Worm (Caenorhabditis elegans) whole organism, L1 larva: ENCODE measurements around the gene inpp-1.

Experiments
- C04F5.9 ChIP-seq: sonication (generic microtip); optimal IDR thresholded peaks from 2 replicates; lab custom pipeline; 2016; ENCODE audit warnings: missing genetic modification characterization, missing compliant biosample characterization
- C16A3.4 ChIP-seq: fragments of 150-350 bp; optimal IDR thresholded peaks from 2 replicates; lab custom pipeline; 2014; ENCODE audit warnings: missing biosample characterization, missing genetic modification characterization
- ceh-63 ChIP-seq: fragments of 200-800 bp; sonication (Bioruptor generic); optimal IDR thresholded peaks from 2 replicates; lab custom pipeline; 2018; ENCODE audit warnings: mild to moderate bottlenecking, missing genetic modification characterization, missing compliant biosample characterization
- ceh-88 ChIP-seq: fragments of 200-800 bp; sonication (Bioruptor generic); IDR thresholded peaks from 2 replicates; pipeline ENCODE4 v1.3.6; 2022; ENCODE audit warnings: missing genetic modification characterization, missing compliant biosample characterization
- ceh-90 ChIP-seq: sonication (generic microtip); optimal IDR thresholded peaks from 2 replicates; lab custom pipeline; 2016; ENCODE audit warnings: missing genetic modification characterization, missing compliant biosample characterization
- ces-1 ChIP-seq: fragments of 150-350 bp; optimal IDR thresholded peaks from 2 replicates; lab custom pipeline; 2014; ENCODE audit warnings: missing biosample characterization, missing genetic modification reagents, missing genetic modification characterization
- dpl-1 ChIP-seq, 3 experiments: fragments of 150-350 bp in 2 of 3; sonication (generic microtip) in 1 of 3; optimal IDR thresholded peaks; 2 replicates each; lab custom pipeline; 2014 to 2017; ENCODE audit warnings: missing biosample characterization in 3 of 3, missing genetic modification characterization in 3 of 3, missing genetic modification reagents in 3 of 3
- dsc-1 ChIP-seq: sonication (generic microtip); optimal IDR thresholded peaks from 2 replicates; lab custom pipeline; 2016; ENCODE audit warnings: mild to moderate bottlenecking, missing genetic modification characterization, missing compliant biosample characterization
- efl-1 ChIP-seq, 4 experiments: fragments of 150-350 bp; optimal IDR thresholded peaks in 3 of 4; peaks in 1 of 4; 1 replicate in 1 of 4; 2 replicates in 3 of 4; lab custom pipeline; 2014; ENCODE audit warnings: missing biosample characterization in 2 of 4, missing genetic modification characterization in 2 of 4, missing genetic modification reagents in 2 of 4
- efl-3 ChIP-seq: fragments of 200-800 bp; sonication (Bioruptor generic); optimal IDR thresholded peaks from 2 replicates; lab custom pipeline; 2018; ENCODE audit warnings: mild to moderate bottlenecking, missing genetic modification characterization, missing compliant biosample characterization
- egl-27 ChIP-seq, 2 experiments: fragments of 150-350 bp in 1 of 2; sonication (generic microtip); optimal IDR thresholded peaks; 3 replicates each; lab custom pipeline; 2017 to 2018; ENCODE audit warnings: missing biosample characterization in 2 of 2, missing genetic modification characterization in 2 of 2, missing genetic modification reagents in 2 of 2
- elt-2 ChIP-seq: sonication (generic microtip); optimal IDR thresholded peaks from 2 replicates; lab custom pipeline; 2016; ENCODE audit warnings: missing genetic modification characterization, mild to moderate bottlenecking, inconsistent platforms, missing compliant biosample characterization, missing genetic modification reagents
- elt-3 ChIP-seq, 6 experiments: fragments of 150-350 bp in 1 of 6; sonication (generic microtip); optimal IDR thresholded peaks; 2 replicates each; lab custom pipeline; 2017 to 2018; ENCODE audit warnings: missing biosample characterization in 6 of 6, missing genetic modification characterization in 6 of 6, inconsistent platforms in 1 of 6
- fkh-10 ChIP-seq: sonication (generic microtip); optimal IDR thresholded peaks from 2 replicates; lab custom pipeline; 2017; ENCODE audit warnings: missing biosample characterization, missing genetic modification reagents, missing genetic modification characterization
- fkh-4 ChIP-seq: sonication (generic microtip); optimal IDR thresholded peaks from 2 replicates; lab custom pipeline; 2016; ENCODE audit warnings: missing compliant biosample characterization, missing genetic modification characterization, borderline replicate concordance
- fos-1 ChIP-seq: fragments of 150-350 bp; optimal IDR thresholded peaks from 2 replicates; lab custom pipeline; 2014; ENCODE audit warnings: missing biosample characterization, missing genetic modification characterization
- grh-1 ChIP-seq: fragments of 200-800 bp; sonication (Bioruptor generic); IDR thresholded peaks from 2 replicates; pipeline ENCODE4 v1.3.6; 2022; ENCODE audit warnings: missing genetic modification reagents, missing genetic modification characterization, missing compliant biosample characterization
- hlh-4 ChIP-seq: sonication (generic microtip); optimal IDR thresholded peaks from 2 replicates; lab custom pipeline; 2016; ENCODE audit warnings: mild to moderate bottlenecking, missing genetic modification characterization, missing compliant biosample characterization
- hpl-2 ChIP-seq: fragments of 150-350 bp; optimal IDR thresholded peaks from 2 replicates; lab custom pipeline; 2014; ENCODE audit warnings: missing biosample characterization, missing genetic modification reagents, missing genetic modification characterization
- irx-1 ChIP-seq: sonication (generic microtip); optimal IDR thresholded peaks from 2 replicates; lab custom pipeline; 2016; ENCODE audit warnings: missing genetic modification characterization, missing compliant biosample characterization
- isw-1 ChIP-seq: fragments of 200-800 bp; sonication (Bioruptor generic); IDR thresholded peaks from 2 replicates; pipeline ENCODE4 v1.3.6; 2022; ENCODE audit warnings: missing genetic modification characterization, missing compliant biosample characterization
- lin-13 ChIP-seq: fragments of 150-350 bp; optimal IDR thresholded peaks from 2 replicates; lab custom pipeline; 2014; ENCODE audit warnings: missing biosample characterization, missing genetic modification reagents, missing genetic modification characterization
- lin-14 ChIP-seq: fragments of 200-800 bp; sonication (Bioruptor generic); optimal IDR thresholded peaks from 2 replicates; lab custom pipeline; 2018; ENCODE audit warnings: mild to moderate bottlenecking, missing genetic modification characterization, moderate library complexity, missing compliant biosample characterization
- lin-15B ChIP-seq: fragments of 150-350 bp; sonication (generic microtip); optimal IDR thresholded peaks from 3 replicates; lab custom pipeline; 2014; ENCODE audit warnings: missing biosample characterization, missing genetic modification characterization
- lin-35 ChIP-seq, 2 experiments: fragments of 150-350 bp; optimal IDR thresholded peaks; 2 replicates each; lab custom pipeline; 2014; ENCODE audit warnings: missing biosample characterization in 2 of 2, missing genetic modification characterization in 2 of 2, missing genetic modification reagents in 2 of 2
- lir-3 ChIP-seq: sonication (generic microtip); optimal IDR thresholded peaks from 2 replicates; lab custom pipeline; 2016; ENCODE audit warnings: mild to moderate bottlenecking, missing genetic modification characterization, moderate library complexity, missing compliant biosample characterization; ENCODE audit not compliant: poor library complexity
- lsy-2 ChIP-seq, 2 experiments: fragments of 150-350 bp; optimal IDR thresholded peaks; 2 replicates each; lab custom pipeline; 2014; ENCODE audit warnings: missing biosample characterization in 2 of 2, missing genetic modification characterization in 2 of 2
- mep-1 ChIP-seq: fragments of 150-350 bp; optimal IDR thresholded peaks from 2 replicates; lab custom pipeline; 2014; ENCODE audit warnings: missing biosample characterization, missing genetic modification characterization
- nhr-12 ChIP-seq: sonication (generic microtip); optimal IDR thresholded peaks from 2 replicates; lab custom pipeline; 2017; ENCODE audit warnings: missing biosample characterization, missing genetic modification characterization
- nhr-20 ChIP-seq: sonication (generic microtip); optimal IDR thresholded peaks from 2 replicates; lab custom pipeline; 2016; ENCODE audit warnings: mild to moderate bottlenecking, missing genetic modification characterization, missing compliant biosample characterization
- nhr-47 ChIP-seq: sonication (generic microtip); optimal IDR thresholded peaks from 2 replicates; lab custom pipeline; 2016; ENCODE audit warnings: mild to moderate bottlenecking, missing genetic modification characterization, moderate library complexity, missing compliant biosample characterization
- nhr-71 ChIP-seq: sonication (generic microtip); optimal IDR thresholded peaks from 2 replicates; lab custom pipeline; 2016; ENCODE audit warnings: mild to moderate bottlenecking, missing genetic modification characterization, moderate library complexity, missing compliant biosample characterization
- nhr-77 ChIP-seq: fragments of 150-350 bp; optimal IDR thresholded peaks from 2 replicates; lab custom pipeline; 2014; ENCODE audit warnings: missing biosample characterization, missing genetic modification characterization
- pax-3 ChIP-seq: fragments of 200-800 bp; sonication (Bioruptor generic); optimal IDR thresholded peaks from 2 replicates; lab custom pipeline; 2018; ENCODE audit warnings: mild to moderate bottlenecking, missing genetic modification characterization, moderate library complexity, missing compliant biosample characterization
- rnt-1 ChIP-seq: sonication (generic microtip); optimal IDR thresholded peaks from 2 replicates; lab custom pipeline; 2016; ENCODE audit warnings: mild to moderate bottlenecking, missing genetic modification characterization, moderate library complexity, missing compliant biosample characterization
- skn-1 ChIP-seq: fragments of 150-350 bp; optimal IDR thresholded peaks from 2 replicates; lab custom pipeline; 2014; ENCODE audit warnings: missing biosample characterization, missing genetic modification characterization
- snu-23 ChIP-seq: sonication (generic microtip); optimal IDR thresholded peaks from 2 replicates; lab custom pipeline; 2016; ENCODE audit warnings: missing genetic modification characterization, missing compliant biosample characterization
- unc-86 ChIP-seq: sonication (generic microtip); optimal IDR thresholded peaks from 2 replicates; lab custom pipeline; 2016; ENCODE audit warnings: missing genetic modification characterization, missing compliant biosample characterization
- vab-15 ChIP-seq: sonication (generic microtip); optimal IDR thresholded peaks from 2 replicates; lab custom pipeline; 2017; ENCODE audit warnings: missing genotype, mild to moderate bottlenecking, missing genetic modification characterization, missing compliant biosample characterization
- ztf-11 ChIP-seq, 2 experiments: sonication (generic microtip); optimal IDR thresholded peaks; 2 replicates each; lab custom pipeline; 2016 to 2017; ENCODE audit warnings: missing genetic modification characterization in 2 of 2, missing biosample characterization in 1 of 2, missing compliant biosample characterization in 1 of 2
- ztf-4 ChIP-seq: fragments of 150-350 bp; optimal IDR thresholded peaks from 2 replicates; lab custom pipeline; 2014; ENCODE audit warnings: missing biosample characterization, missing genetic modification characterization

Gene inpp-1

ce11 chrIV:10777076-10777475 lies 3.4 kb upstream of the inpp-1 start (continued):
- TF ChIP-seq ces-1 (no peak), isw-1 (GFP tag; lab: Robert Waterston, UW) (no peak), elt-3 (tag; optimal IDR thresholded peaks at IDR 0.05; lab: Kevin White, UChicago) (peak in 2 of 6 experiments; percentile 5 to 12), efl-1 (optimal IDR thresholded peaks at IDR 0.05; lab: Kevin White, UChicago) (no peak), efl-1 (GFP tag; optimal IDR thresholded peaks at IDR 0.05 in 1 of 2; lab: Kevin White, UChicago) (no peak), hpl-2 (GFP tag; lab: Kevin White, UChicago) (no peak)
- TF ChIP-seq, all 84 proteins: peak for 11

ce11 chrIV:10771296-10771695 lies 2.4 kb downstream of the inpp-1 start:
- TF ChIP-seq C04F5.9 (tag; lab: Kevin White, UChicago): no peak
- no peak for TF ChIP-seq ceh-90 (tag; lab: Kevin White, UChicago)
- TF ChIP-seq hpl-2 (GFP tag; lab: Kevin White, UChicago): no peak
- no peak for TF ChIP-seq fkh-10
- TF ChIP-seq snu-23 (GFP tag; lab: Kevin White, UChicago): no peak
- no peak for TF ChIP-seq lin-15B (tag; lab: Kevin White, UChicago)
- TF ChIP-seq ztf-4: no peak
- TF ChIP-seq dsc-1: no peak
- no peak for TF ChIP-seq nhr-12

ce11 chrIV:10769353-10769752 lies 4.4 kb downstream of the inpp-1 start, which contains the start of gene T25B9.9:
Gene T25B9.9, plus strand, starts transcription at chrIV:10769653.
- TF ChIP-seq dsc-1 (no peak), nhr-77 (tag; lab: Kevin White, UChicago) (no peak), lin-35 (GFP tag; optimal IDR thresholded peaks at IDR 0.05; lab: Kevin White, UChicago) (no peak), fos-1 (tag; lab: Kevin White, UChicago) (no peak), hpl-2 (GFP tag; lab: Kevin White, UChicago) (no peak), nhr-71 (tag; lab: Kevin White, UChicago) (no peak), elt-3 (tag; optimal IDR thresholded peaks at IDR 0.05; lab: Kevin White, UChicago) (no peak), lir-3 (tag; lab: Kevin White, UChicago) (no peak), efl-1 (optimal IDR thresholded peaks at IDR 0.05; lab: Kevin White, UChicago) (no peak), efl-1 (GFP tag; optimal IDR thresholded peaks at IDR 0.05 in 1 of 2; lab: Kevin White, UChicago) (no peak), lsy-2 (tag; optimal IDR thresholded peaks at IDR 0.05; lab: Kevin White, UChicago) (no peak), skn-1 (tag; lab: Kevin White, UChicago) (no peak), egl-27 (tag; optimal IDR thresholded peaks at IDR 0.05; lab: Kevin White, UChicago) (no peak), nhr-47 (tag; lab: Kevin White, UChicago) (no peak), efl-3 (no peak)

- no peak for TF ChIP-seq mep-1 (tag; lab: Kevin White, UChicago)
- TF ChIP-seq nhr-20 (tag; lab: Kevin White, UChicago): no peak
- no peak for TF ChIP-seq ceh-88 (GFP tag; lab: Robert Waterston, UW)
- TF ChIP-seq unc-86 (tag; lab: Kevin White, UChicago): no peak
- TF ChIP-seq ceh-63 (GFP tag; lab: Kevin White, UChicago): no peak
- TF ChIP-seq nhr-77 (tag; lab: Kevin White, UChicago): no peak
- TF ChIP-seq fkh-4 (tag; lab: Kevin White, UChicago): no peak
- peak; percentile 23 for TF ChIP-seq rnt-1 (tag; lab: Kevin White, UChicago)
- no peak for TF ChIP-seq hlh-4 (tag; lab: Kevin White, UChicago)
- no peak for TF ChIP-seq fos-1 (tag; lab: Kevin White, UChicago)
- TF ChIP-seq dsc-1: no peak
- TF ChIP-seq efl-1 (optimal IDR thresholded peaks at IDR 0.05; lab: Kevin White, UChicago): peak in 1 of 2 experiments; percentile 42
- TF ChIP-seq efl-1 (GFP tag; optimal IDR thresholded peaks at IDR 0.05 in 1 of 2; lab: Kevin White, UChicago): peak; percentile 61 to 93
- TF ChIP-seq C16A3.4 (tag; lab: Kevin White, UChicago): no peak
- TF ChIP-seq lin-13: no peak
- TF ChIP-seq irx-1 (tag; lab: Kevin White, UChicago): no peak
- peak; percentile 1 to 44 for TF ChIP-seq lin-35 (GFP tag; optimal IDR thresholded peaks at IDR 0.05; lab: Kevin White, UChicago)
- TF ChIP-seq lir-3 (tag; lab: Kevin White, UChicago): no peak
- peak in 2 of 3 experiments; percentile 40 to 58 for TF ChIP-seq dpl-1 (GFP tag; optimal IDR thresholded peaks at IDR 0.05; lab: Kevin White, UChicago)
- no peak for TF ChIP-seq elt-2 (tag; lab: Kevin White, UChicago)
- no peak for TF ChIP-seq ztf-11 (tag; optimal IDR thresholded peaks at IDR 0.05; lab: Kevin White, UChicago)
- no peak for TF ChIP-seq pax-3 (tag; lab: Kevin White, UChicago)
- no peak for TF ChIP-seq nhr-71 (tag; lab: Kevin White, UChicago)
- TF ChIP-seq grh-1 (GFP tag; lab: Robert Waterston, UW): no peak
- peak in 1 of 2 experiments; percentile 18 for TF ChIP-seq lsy-2 (tag; optimal IDR thresholded peaks at IDR 0.05; lab: Kevin White, UChicago)
- no peak for TF ChIP-seq vab-15 (tag; lab: Kevin White, UChicago)
- peak; percentile 19 for TF ChIP-seq lin-14 (GFP tag; lab: Kevin White, UChicago)
These were observed 5.5 kb downstream of the inpp-1 start, which contains the start of gene T25B9.8 for ce11 chrIV:10768146-10768636. Gene T25B9.8, minus strand, starts transcription at chrIV:10768196.
